Fruit fly (Drosophila melanogaster) whole organism, embryonic: ENCODE results near the gene Sodh2.
A peak's percentile ranks its signal among the peaks of the same experiment; 100 is the strongest.

ENCODE experiments used
- Aef1 ChIP-seq: fragments of 200-800 bp; sonication (Bioruptor generic); IDR thresholded peaks from 3 replicates; pipeline ENCODE4 v1.3.6; 2022; ENCODE audit warnings: missing biosample characterization, missing genetic modification characterization
- Antp ChIP-seq: fragments of 200-800 bp; sonication (Bioruptor generic); optimal IDR thresholded peaks from 3 replicates; lab custom pipeline; 2016; ENCODE audit warnings: missing biosample characterization, missing genetic modification characterization
- BEAF-32 ChIP-seq: fragments of 200-800 bp; sonication (Bioruptor generic); optimal IDR thresholded peaks from 3 replicates; lab custom pipeline; 2017; ENCODE audit warnings: missing biosample characterization, missing genetic modification characterization, mild to moderate bottlenecking, moderate library complexity, missing genetic modification reagents
- CG10565 ChIP-seq: fragments of 200-800 bp; sonication (Bioruptor generic); optimal IDR thresholded peaks from 3 replicates; lab custom pipeline; 2016; ENCODE audit warnings: missing biosample characterization, mild to moderate bottlenecking, missing genetic modification characterization
- CG13296 ChIP-seq: fragments of 200-800 bp; sonication (Bioruptor generic); optimal IDR thresholded peaks from 3 replicates; lab custom pipeline; 2018; ENCODE audit warnings: missing biosample characterization, mild to moderate bottlenecking, missing genetic modification characterization
- CG13624 ChIP-seq: fragments of 200-800 bp; sonication (Bioruptor generic); optimal IDR thresholded peaks from 2 replicates; lab custom pipeline; 2016; ENCODE audit warnings: missing biosample characterization, missing genetic modification characterization
- CG14050 ChIP-seq: fragments of 200-800 bp; sonication (Bioruptor generic); IDR thresholded peaks from 3 replicates; pipeline ENCODE4 v1.3.6; 2022; ENCODE audit warnings: missing biosample characterization, missing genetic modification characterization
- CG14441 ChIP-seq: fragments of 200-800 bp; sonication (Bioruptor generic); IDR thresholded peaks from 2 replicates; pipeline ENCODE4 v1.3.6; 2022; ENCODE audit warnings: missing biosample characterization, missing genetic modification characterization
- CG2116 ChIP-seq: fragments of 200-800 bp; sonication (Bioruptor generic); optimal IDR thresholded peaks from 3 replicates; lab custom pipeline; 2018; ENCODE audit warnings: missing biosample characterization, mild to moderate bottlenecking, missing genetic modification characterization
- CG2678 ChIP-seq: fragments of 200-800 bp; sonication (Bioruptor generic); optimal IDR thresholded peaks from 3 replicates; lab custom pipeline; 2019; ENCODE audit warnings: missing biosample characterization, mild to moderate bottlenecking, missing genetic modification characterization, moderate library complexity
- CG2889 ChIP-seq: fragments of 200-800 bp; sonication (Bioruptor generic); IDR thresholded peaks from 3 replicates; pipeline ENCODE4 v1.3.6; 2022; ENCODE audit warnings: missing biosample characterization, missing genetic modification characterization
- CG30403 ChIP-seq: fragments of 200-800 bp; sonication (Bioruptor generic); optimal IDR thresholded peaks from 3 replicates; lab custom pipeline; 2016; ENCODE audit warnings: missing biosample characterization, missing genetic modification characterization
- CG31365 ChIP-seq: fragments of 200-800 bp; sonication (Bioruptor generic); optimal IDR thresholded peaks from 2 replicates; lab custom pipeline; 2018; ENCODE audit warnings: missing biosample characterization, mild to moderate bottlenecking, missing genetic modification characterization
- CG32532 ChIP-seq: fragments of 200-800 bp; sonication (Bioruptor generic); IDR thresholded peaks from 2 replicates; pipeline ENCODE4 v1.3.6; 2022; ENCODE audit warnings: missing biosample characterization, missing genetic modification characterization
- CG33213 ChIP-seq: fragments of 200-800 bp; sonication (Bioruptor generic); optimal IDR thresholded peaks from 3 replicates; lab custom pipeline; 2016; ENCODE audit warnings: missing biosample characterization, missing genetic modification characterization
- CG3995 ChIP-seq: fragments of 200-800 bp; sonication (Bioruptor generic); optimal IDR thresholded peaks from 3 replicates; lab custom pipeline; 2016; ENCODE audit warnings: missing biosample characterization, missing genetic modification characterization
- CG7987 ChIP-seq: fragments of 200-800 bp; sonication (Bioruptor generic); optimal IDR thresholded peaks from 2 replicates; lab custom pipeline; 2018; ENCODE audit warnings: missing biosample characterization, mild to moderate bottlenecking, missing genetic modification characterization, moderate library complexity
- CG8478 ChIP-seq: fragments of >200 bp; optimal IDR thresholded peaks from 2 replicates; lab custom pipeline; 2018
- CG9797 ChIP-seq: fragments of 200-800 bp; sonication (Bioruptor generic); optimal IDR thresholded peaks from 3 replicates; lab custom pipeline; 2018; ENCODE audit warnings: missing biosample characterization, mild to moderate bottlenecking, missing genetic modification characterization
- CrebB ChIP-seq: fragments of 200-800 bp; sonication (Bioruptor generic); optimal IDR thresholded peaks from 3 replicates; lab custom pipeline; 2018; ENCODE audit warnings: missing biosample characterization, mild to moderate bottlenecking, missing genetic modification characterization
- Dip2 ChIP-seq: fragments of 200-800 bp; sonication (Bioruptor generic); IDR thresholded peaks from 2 replicates; pipeline ENCODE4 v1.3.6; 2022; ENCODE audit warnings: missing biosample characterization, missing genetic modification characterization
- Dll ChIP-seq: fragments of 200-800 bp; sonication (Bioruptor generic); IDR thresholded peaks from 4 replicates; pipeline ENCODE4 v1.3.6; 2022; ENCODE audit warnings: missing biosample characterization, missing genetic modification characterization; ENCODE audit not compliant: partially characterized antibody
- Dp ChIP-seq: fragments of 200-800 bp; sonication (Bioruptor generic); optimal IDR thresholded peaks from 2 replicates; lab custom pipeline; 2018; ENCODE audit warnings: missing biosample characterization, mild to moderate bottlenecking, missing genetic modification characterization, moderate library complexity
- Gsc ChIP-seq: fragments of 200-800 bp; sonication (Bioruptor generic); IDR thresholded peaks from 2 replicates; pipeline ENCODE4 v1.3.6; 2022; ENCODE audit warnings: missing biosample characterization, missing genetic modification characterization
- H15 ChIP-seq: fragments of 200-800 bp; sonication (Bioruptor generic); IDR thresholded peaks from 3 replicates; pipeline ENCODE4 v1.3.6; 2022; ENCODE audit warnings: missing biosample characterization, missing genetic modification characterization
- Hand ChIP-seq: fragments of 200-800 bp; sonication (Bioruptor generic); optimal IDR thresholded peaks from 2 replicates; lab custom pipeline; 2017; ENCODE audit warnings: mild to moderate bottlenecking, missing biosample characterization, missing genetic modification reagents, missing genetic modification characterization
- MESR4 ChIP-seq: fragments of 200-800 bp; sonication (Bioruptor generic); optimal IDR thresholded peaks from 2 replicates; lab custom pipeline; 2018; ENCODE audit warnings: missing biosample characterization, mild to moderate bottlenecking, missing genetic modification characterization, moderate library complexity
- Max ChIP-seq: fragments of 200-800 bp; sonication (Bioruptor generic); optimal IDR thresholded peaks from 2 replicates; lab custom pipeline; 2016; ENCODE audit warnings: missing biosample characterization, mild to moderate bottlenecking, missing genetic modification characterization
- Nf-YB ChIP-seq: fragments of 200-800 bp; sonication (Bioruptor generic); optimal IDR thresholded peaks from 3 replicates; lab custom pipeline; 2019; ENCODE audit warnings: missing biosample characterization, mild to moderate bottlenecking, missing genetic modification characterization, moderate library complexity
- Oaz ChIP-seq: fragments of 200-800 bp; sonication (Bioruptor generic); IDR thresholded peaks from 2 replicates; pipeline ENCODE4 v1.3.6; 2022; ENCODE audit warnings: missing biosample characterization, missing genetic modification characterization
- Rfx ChIP-seq: fragments of 200-800 bp; sonication (Bioruptor generic); IDR thresholded peaks from 2 replicates; pipeline ENCODE4 v1.3.6; 2022; ENCODE audit warnings: missing biosample characterization, missing genetic modification characterization
- Rx ChIP-seq: fragments of 200-800 bp; sonication (Bioruptor generic); IDR thresholded peaks from 2 replicates; pipeline ENCODE4 v1.3.6; 2022; ENCODE audit warnings: missing biosample characterization, missing genetic modification characterization
- Taf1 ChIP-seq: fragments of 200-800 bp; sonication (Bioruptor generic); IDR thresholded peaks from 2 replicates; pipeline ENCODE4 v1.3.6; 2022; ENCODE audit warnings: missing biosample characterization, missing genetic modification characterization
- ato ChIP-seq: fragments of 200-800 bp; sonication (Bioruptor generic); IDR thresholded peaks from 2 replicates; pipeline ENCODE4 v1.3.6; 2022; ENCODE audit warnings: missing biosample characterization, missing genetic modification characterization; ENCODE audit not compliant: partially characterized antibody
- dan ChIP-seq: fragments of 200-800 bp; sonication (Bioruptor generic); IDR thresholded peaks from 2 replicates; pipeline ENCODE4 v1.3.6; 2022; ENCODE audit warnings: missing biosample characterization, missing genetic modification characterization
- en ChIP-seq: fragments of 200-800 bp; sonication (Bioruptor generic); optimal IDR thresholded peaks from 2 replicates; lab custom pipeline; 2016; ENCODE audit warnings: missing biosample characterization, missing genetic modification characterization
- fd64A ChIP-seq: fragments of 200-800 bp; sonication (Bioruptor generic); optimal IDR thresholded peaks from 3 replicates; lab custom pipeline; 2018; ENCODE audit warnings: missing biosample characterization, mild to moderate bottlenecking, missing genetic modification characterization
- h ChIP-seq: fragments of >200 bp; optimal IDR thresholded peaks from 2 replicates; lab custom pipeline; 2017
- kay ChIP-seq: fragments of 200-800 bp; sonication (Bioruptor generic); optimal IDR thresholded peaks from 2 replicates; lab custom pipeline; 2016; ENCODE audit warnings: missing biosample characterization, missing genetic modification characterization
- lbe ChIP-seq: fragments of 200-800 bp; sonication (Bioruptor generic); optimal IDR thresholded peaks from 2 replicates; lab custom pipeline; 2016; ENCODE audit warnings: missing biosample characterization, mild to moderate bottlenecking, missing genetic modification characterization
- luna ChIP-seq: fragments of 200-800 bp; sonication (Bioruptor generic); optimal IDR thresholded peaks from 2 replicates; lab custom pipeline; 2016; ENCODE audit warnings: missing biosample characterization, missing genetic modification characterization
- prd ChIP-seq, 3 experiments: fragments of >200 bp in 2 of 3; fragments of 200-800 bp in 1 of 3; sonication (Bioruptor generic) in 1 of 3; optimal IDR thresholded peaks in 2 of 3; IDR thresholded peaks in 1 of 3; 2 replicates in 2 of 3; 3 replicates in 1 of 3; pipeline versions ENCODE4 v1.3.6 to Lab custom; 2017 to 2022; ENCODE audit warnings: missing biosample characterization in 1 of 3, missing genetic modification characterization in 1 of 3
- sc ChIP-seq, 3 experiments: fragments of >200 bp in 2 of 3; fragments of 200-800 bp in 1 of 3; sonication (Bioruptor generic) in 1 of 3; optimal IDR thresholded peaks; 2 replicates in 2 of 3; 3 replicates in 1 of 3; lab custom pipeline; 2017; ENCODE audit warnings: mild to moderate bottlenecking in 1 of 3, missing biosample characterization in 1 of 3, missing genetic modification characterization in 1 of 3, missing genetic modification reagents in 1 of 3
- sens-2 ChIP-seq: fragments of 200-800 bp; sonication (Bioruptor generic); IDR thresholded peaks from 2 replicates; pipeline ENCODE4 v1.3.6; 2022; ENCODE audit warnings: missing biosample characterization, missing genetic modification characterization
- slp2 ChIP-seq: fragments of 200-800 bp; sonication (Bioruptor generic); optimal IDR thresholded peaks from 2 replicates; lab custom pipeline; 2016; ENCODE audit warnings: missing biosample characterization, missing genetic modification characterization
- sr ChIP-seq: fragments of 200-800 bp; sonication (Bioruptor generic); IDR thresholded peaks from 3 replicates; pipeline ENCODE4 v1.3.6; 2022; ENCODE audit warnings: missing biosample characterization, missing genetic modification characterization
- ssp ChIP-seq: fragments of 200-800 bp; sonication (Bioruptor generic); IDR thresholded peaks from 2 replicates; pipeline ENCODE4 v1.3.6; 2022; ENCODE audit warnings: missing biosample characterization, missing genetic modification characterization
- sug ChIP-seq: fragments of 200-800 bp; optimal IDR thresholded peaks from 2 replicates; lab custom pipeline; 2019; ENCODE audit warnings: missing biosample characterization, mild to moderate bottlenecking, missing genetic modification characterization, moderate library complexity
- tin ChIP-seq: fragments of 200-800 bp; sonication (Bioruptor generic); optimal IDR thresholded peaks from 3 replicates; lab custom pipeline; 2016; ENCODE audit warnings: missing biosample characterization, missing genetic modification characterization
- wdn ChIP-seq: fragments of 200-800 bp; sonication (Bioruptor generic); IDR thresholded peaks from 2 replicates; pipeline ENCODE4 v1.3.6; 2022; ENCODE audit warnings: missing biosample characterization, missing genetic modification characterization
- zfh1 ChIP-seq: fragments of 200-800 bp; sonication (Bioruptor generic); IDR thresholded peaks from 3 replicates; pipeline ENCODE4 v1.3.6; 2022; ENCODE audit warnings: missing biosample characterization, missing genetic modification characterization

Sodh2 gene

dm6 chr3R:10872148-10872783 lies 3.9 kb upstream of the Sodh2 start, which contains the start of gene Fdh (continued):
- TF ChIP-seq CG8478 (lab: Kevin White, UChicago) (no peak), zfh1 (GFP tag; lab: Robert Waterston, UW) (peak; percentile 70), Dll (no peak), ato (GFP tag; lab: Robert Waterston, UW) (no peak), Oaz (GFP tag; lab: Robert Waterston, UW) (no peak), dan (GFP tag; lab: Robert Waterston, UW) (no peak), slp2 (GFP tag; lab: Kevin White, UChicago) (peak; percentile 8), CG2116 (GFP tag; lab: Kevin White, UChicago) (peak; percentile 61), Gsc (GFP tag; lab: Robert Waterston, UW) (no peak), CG31365 (tag; lab: Kevin White, UChicago) (no peak), wdn (GFP tag; lab: Robert Waterston, UW) (no peak), CG13624 (GFP tag; lab: Kevin White, UChicago) (peak; percentile 13), CG32532 (peak; percentile 57; the same call in 1 of the 2 replicates), Antp (GFP tag; lab: Kevin White, UChicago) (no peak), CG33213 (GFP tag; lab: Kevin White, UChicago) (peak; percentile 60), CrebB (tag; lab: Kevin White, UChicago) (peak; percentile 23), tin (peak; percentile 55), sc (optimal IDR thresholded peaks at IDR 0.05; lab: Kevin White, UChicago) (no peak), sc (GFP tag; optimal IDR thresholded peaks at IDR 0.05; lab: Kevin White, UChicago) (peak; percentile 23), CG2889 (GFP tag; lab: Robert Waterston, UW) (no peak), h (no peak), lbe (peak; percentile 41), Max (peak; percentile 45), fd64A (peak; percentile 36), CG30403 (GFP tag; lab: Kevin White, UChicago) (peak; percentile 69), CG14441 (GFP tag; lab: Robert Waterston, UW) (no peak), CG14050 (GFP tag; lab: Robert Waterston, UW) (no peak), CG9797 (peak; percentile 75), CG3995 (peak; percentile 31), Dp (peak; percentile 53), H15 (GFP tag; lab: Robert Waterston, UW) (no peak), CG13296 (peak; percentile 61), Taf1 (GFP tag; lab: Robert Waterston, UW) (no peak), luna (GFP tag; lab: Kevin White, UChicago) (no peak), sr (no peak), ssp (GFP tag; lab: Robert Waterston, UW) (no peak), prd (optimal IDR thresholded peaks at IDR 0.05; lab: Kevin White, UChicago) (no peak), prd (GFP tag; IDR thresholded peaks at IDR 0.05; lab: Robert Waterston, UW) (0 out of 3 replicates have a peak, but pooled peaks have one; percentile 16), CG10565 (GFP tag; lab: Kevin White, UChicago) (no peak), Aef1 (GFP tag; lab: Robert Waterston, UW) (no peak), CG2678 (tag; lab: Kevin White, UChicago) (peak; percentile 67), Nf-YB (peak; percentile 50), CG7987 (GFP tag; lab: Kevin White, UChicago) (peak; percentile 34), en (GFP tag; lab: Kevin White, UChicago) (no peak), kay (GFP tag; lab: Kevin White, UChicago) (no peak), Rfx (GFP tag; lab: Robert Waterston, UW) (peak; percentile 36; the same call in 1 of the 2 replicates), sug (tag; lab: Kevin White, UChicago) (peak; percentile 26), MESR4 (GFP tag; lab: Kevin White, UChicago) (no peak), Rx (GFP tag; lab: Robert Waterston, UW) (no peak), Hand (no peak), BEAF-32 (GFP tag; lab: Kevin White, UChicago) (peak; percentile 22), sens-2 (GFP tag; lab: Robert Waterston, UW) (no peak), Dip2 (GFP tag; lab: Robert Waterston, UW) (no peak)
